Fruit fly (Drosophila melanogaster): ENCODE data around the gene CG7453.
A peak's percentile ranks its signal among the peaks of the same experiment; 100 is the strongest.

Gene CG7453

DNA sequence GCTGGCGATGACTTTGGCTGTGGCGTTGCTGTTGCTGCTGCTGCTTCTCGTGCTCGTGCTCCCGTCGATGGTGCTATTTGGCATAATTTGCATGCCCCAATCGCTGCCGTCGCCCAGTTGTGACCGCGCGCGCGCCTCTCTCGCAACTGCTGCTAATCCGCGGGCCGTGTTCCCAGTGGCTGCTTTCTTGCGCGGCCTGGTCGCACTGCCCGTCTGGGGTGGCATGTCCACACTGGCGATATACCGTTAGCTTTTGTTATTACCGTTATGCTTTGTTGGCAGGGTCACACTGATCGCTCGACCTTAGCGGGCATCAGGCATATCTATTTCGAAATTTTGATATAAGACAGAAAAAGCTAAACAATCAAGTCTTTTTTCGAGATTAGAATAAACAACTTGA is 21.7 kb downstream of the CG7453 start, which contains the start of gene CG7990 (continued):
- TF ChIP-seq amos (GFP tag; IDR thresholded peaks at IDR 0.05; ENCODE audit: partially characterized antibody), result peak; percentile 43
- TF ChIP-seq zen2 (GFP tag; IDR thresholded peaks at IDR 0.05; ENCODE audit: partially characterized antibody), result peak; percentile 60; the same call in 2 of the 3 replicates
- no peak; the same call in 1 of the 2 replicates for TF ChIP-seq Adf1 (GFP tag; IDR thresholded peaks at IDR 0.05)
- TF ChIP-seq dm (GFP tag; optimal IDR thresholded peaks at IDR 0.05), result no peak
- TF ChIP-seq chinmo (GFP tag; IDR thresholded peaks at IDR 0.05; ENCODE audit: partially characterized antibody), result 0 out of 4 replicates have a peak, but pooled peaks have one; percentile 29
- TF ChIP-seq ab (GFP tag; optimal IDR thresholded peaks at IDR 0.05), result no peak
- TF ChIP-seq CG11093 (GFP tag; IDR thresholded peaks at IDR 0.05), result no peak
- no peak for TF ChIP-seq repo (GFP tag; optimal IDR thresholded peaks at IDR 0.05)
- no peak for TF ChIP-seq dati (GFP tag; IDR thresholded peaks at IDR 0.05)
- TF ChIP-seq Dref (GFP tag; IDR thresholded peaks at IDR 0.05), result peak; percentile 44
- TF ChIP-seq row (GFP tag; IDR thresholded peaks at IDR 0.05), result no peak; the same call in 2 of the 3 replicates
- no peak for TF ChIP-seq CG1233 (GFP tag; optimal IDR thresholded peaks at IDR 0.05)
- TF ChIP-seq CG14860 (GFP tag; IDR thresholded peaks at IDR 0.05; ENCODE audit: partially characterized antibody), result 0 out of 3 replicates have a peak, but pooled peaks have one; percentile 14
- no peak for TF ChIP-seq Sox100B (GFP tag; optimal IDR thresholded peaks at IDR 0.05)
- TF ChIP-seq run (tag; optimal IDR thresholded peaks at IDR 0.05), result no peak
- TF ChIP-seq CG10267 (tag; optimal IDR thresholded peaks at IDR 0.05), result no peak
- peak; percentile 4 for TF ChIP-seq CG33213 (GFP tag; optimal IDR thresholded peaks at IDR 0.05)
- TF ChIP-seq cg (GFP tag; optimal IDR thresholded peaks at IDR 0.05), result no peak
- no peak for TF ChIP-seq Dfd (GFP tag; optimal IDR thresholded peaks at IDR 0.05)
- no peak for TF ChIP-seq cwo (GFP tag; optimal IDR thresholded peaks at IDR 0.05)
- TF ChIP-seq oc (tag; optimal IDR thresholded peaks at IDR 0.05), result peak; percentile 6
- 0 out of 2 replicates have a peak, but pooled peaks have one; percentile 24 for TF ChIP-seq unc-4 (GFP tag; IDR thresholded peaks at IDR 0.05; ENCODE audit: partially characterized antibody)
- peak; percentile 2 for TF ChIP-seq MESR4 (GFP tag; optimal IDR thresholded peaks at IDR 0.05)
- TF ChIP-seq tgo (GFP tag; IDR thresholded peaks at IDR 0.05), result no peak
- peak; percentile 6; the same call in 1 of the 3 replicates for TF ChIP-seq CG34224 (GFP tag; IDR thresholded peaks at IDR 0.05; ENCODE audit: partially characterized antibody)
- no peak for TF ChIP-seq CG10543 (GFP tag; optimal IDR thresholded peaks at IDR 0.05)
- peak; percentile 73 for TF ChIP-seq pzg (GFP tag; optimal IDR thresholded peaks at IDR 0.05)
- no peak for TF ChIP-seq HLH4C (GFP tag; IDR thresholded peaks at IDR 0.05; ENCODE audit: partially characterized antibody)
- no peak for TF ChIP-seq ATbp (GFP tag; optimal IDR thresholded peaks at IDR 0.05)
- TF ChIP-seq CG11695 (GFP tag; IDR thresholded peaks at IDR 0.05), result no peak
- TF ChIP-seq tna (GFP tag; IDR thresholded peaks at IDR 0.05; ENCODE audit: partially characterized antibody), result 0 out of 2 replicates have a peak, but pooled peaks have one; percentile 15
- TF ChIP-seq CG12219 (GFP tag; optimal IDR thresholded peaks at IDR 0.05), result no peak
- TF ChIP-seq Hmx (GFP tag; optimal IDR thresholded peaks at IDR 0.05), result no peak
- TF ChIP-seq hbn (GFP tag; IDR thresholded peaks at IDR 0.05; ENCODE audit: partially characterized antibody), result peak; percentile 48; the same call in 1 of the 2 replicates
- no peak for TF ChIP-seq CG12942 (GFP tag; optimal IDR thresholded peaks at IDR 0.05)
- TF ChIP-seq prd (optimal IDR thresholded peaks at IDR 0.05), result no peak
- 0 out of 3 replicates have a peak, but pooled peaks have one; percentile 15 for TF ChIP-seq prd (GFP tag; IDR thresholded peaks at IDR 0.05)
- TF ChIP-seq vnd (GFP tag; IDR thresholded peaks at IDR 0.05; ENCODE audit: partially characterized antibody), result 0 out of 3 replicates have a peak, but pooled peaks have one; percentile 34
- TF ChIP-seq maf-S (GFP tag; optimal IDR thresholded peaks at IDR 0.05), result no peak
- peak; percentile 40; the same call in 1 of the 4 replicates for TF ChIP-seq Dll (GFP tag; IDR thresholded peaks at IDR 0.05; ENCODE audit: partially characterized antibody)
- TF ChIP-seq CG10462 (GFP tag; optimal IDR thresholded peaks at IDR 0.05), result peak; percentile 45
- peak; percentile 66 for TF ChIP-seq CG9797 (GFP tag; optimal IDR thresholded peaks at IDR 0.05)
- no peak for TF ChIP-seq CG30020 (tag; optimal IDR thresholded peaks at IDR 0.05)
- TF ChIP-seq Ets97D (GFP tag; optimal IDR thresholded peaks at IDR 0.05), result peak; percentile 32
- no peak for TF ChIP-seq grn (GFP tag; optimal IDR thresholded peaks at IDR 0.05)
- peak; percentile 63 for TF ChIP-seq E2f2 (GFP tag; IDR thresholded peaks at IDR 0.05)
- TF ChIP-seq inv (GFP tag; IDR thresholded peaks at IDR 0.05; ENCODE audit: partially characterized antibody), result 0 out of 2 replicates have a peak, but pooled peaks have one; percentile 13
